Fruit fly (Drosophila melanogaster) whole organism, embryonic: Measurements from ENCODE around the gene CG9919.

Experiments used
- ATbp ChIP-seq: fragments of 200-800 bp; sonication (Bioruptor generic); optimal IDR thresholded peaks from 2 replicates; lab custom pipeline; 2017; ENCODE audit warnings: missing biosample characterization, mild to moderate bottlenecking, missing genetic modification characterization, missing genetic modification reagents
- Aef1 ChIP-seq: fragments of 200-800 bp; sonication (Bioruptor generic); IDR thresholded peaks from 3 replicates; pipeline ENCODE4 v1.3.6; 2022; ENCODE audit warnings: missing biosample characterization, missing genetic modification characterization
- CG11093 ChIP-seq: fragments of 200-800 bp; sonication (Bioruptor generic); IDR thresholded peaks from 3 replicates; pipeline ENCODE4 v1.3.6; 2022; ENCODE audit warnings: missing biosample characterization, missing genetic modification characterization
- CG11398 ChIP-seq: fragments of 200-800 bp; sonication (Bioruptor generic); optimal IDR thresholded peaks from 2 replicates; lab custom pipeline; 2016; ENCODE audit warnings: missing biosample characterization, missing genetic modification characterization
- CG11456 ChIP-seq: fragments of 200-800 bp; sonication (Bioruptor generic); IDR thresholded peaks from 3 replicates; pipeline ENCODE4 v1.3.6; 2022; ENCODE audit warnings: missing biosample characterization, missing genetic modification characterization
- CG11695 ChIP-seq: fragments of 200-800 bp; sonication (Bioruptor generic); IDR thresholded peaks from 3 replicates; pipeline ENCODE4 v1.3.6; 2022; ENCODE audit warnings: missing biosample characterization, missing genetic modification characterization
- CG12769 ChIP-seq: fragments of 200-800 bp; sonication (Bioruptor generic); optimal IDR thresholded peaks from 2 replicates; lab custom pipeline; 2019; ENCODE audit warnings: missing biosample characterization, mild to moderate bottlenecking, missing genetic modification characterization, moderate library complexity
- CG13894 ChIP-seq: fragments of 200-800 bp; sonication (Bioruptor generic); optimal IDR thresholded peaks from 3 replicates; lab custom pipeline; 2018; ENCODE audit warnings: missing biosample characterization, mild to moderate bottlenecking, missing genetic modification characterization, moderate library complexity
- CG17829 ChIP-seq: fragments of 200-800 bp; optimal IDR thresholded peaks from 2 replicates; lab custom pipeline; 2019; ENCODE audit warnings: missing biosample characterization, mild to moderate bottlenecking, missing genetic modification characterization, moderate library complexity
- CG30431 ChIP-seq: fragments of 200-800 bp; sonication (Bioruptor generic); optimal IDR thresholded peaks from 2 replicates; lab custom pipeline; 2017; ENCODE audit warnings: missing biosample characterization, missing genetic modification characterization
- CG32767 ChIP-seq: fragments of 200-800 bp; sonication (Bioruptor generic); IDR thresholded peaks from 2 replicates; pipeline ENCODE4 v1.3.6; 2022; ENCODE audit warnings: missing biosample characterization, missing genetic modification characterization
- CG33213 ChIP-seq: fragments of 200-800 bp; sonication (Bioruptor generic); optimal IDR thresholded peaks from 3 replicates; lab custom pipeline; 2016; ENCODE audit warnings: missing biosample characterization, missing genetic modification characterization
- CG3847 ChIP-seq: fragments of 200-800 bp; sonication (Bioruptor generic); IDR thresholded peaks from 2 replicates; pipeline ENCODE4 v1.3.6; 2022; ENCODE audit warnings: missing biosample characterization, missing genetic modification characterization
- CG4404 ChIP-seq: fragments of 200-800 bp; sonication (Bioruptor generic); IDR thresholded peaks from 2 replicates; pipeline ENCODE4 v1.3.6; 2022; ENCODE audit warnings: missing biosample characterization, missing genetic modification characterization
- CG6175 ChIP-seq: fragments of 200-800 bp; sonication (Bioruptor generic); IDR thresholded peaks from 3 replicates; pipeline ENCODE4 v1.3.6; 2022; ENCODE audit warnings: missing biosample characterization, missing genetic modification characterization
- CG6813 ChIP-seq: fragments of 200-800 bp; sonication (Bioruptor generic); optimal IDR thresholded peaks from 2 replicates; lab custom pipeline; 2017; ENCODE audit warnings: missing biosample characterization, missing genetic modification characterization, mild to moderate bottlenecking, moderate library complexity, missing genetic modification reagents
- CG7556 ChIP-seq: fragments of 200-800 bp; sonication (Bioruptor generic); optimal IDR thresholded peaks from 2 replicates; lab custom pipeline; 2017; ENCODE audit warnings: missing biosample characterization, mild to moderate bottlenecking, missing genetic modification characterization
- CG8281 ChIP-seq: fragments of 200-800 bp; sonication (Bioruptor generic); optimal IDR thresholded peaks from 2 replicates; lab custom pipeline; 2018; ENCODE audit warnings: missing biosample characterization, mild to moderate bottlenecking, missing genetic modification characterization, moderate library complexity
- CG9437 ChIP-seq: fragments of 200-800 bp; sonication (Bioruptor generic); optimal IDR thresholded peaks from 2 replicates; lab custom pipeline; 2018; ENCODE audit warnings: missing biosample characterization, mild to moderate bottlenecking, missing genetic modification characterization
- Doc3 ChIP-seq: fragments of 200-800 bp; sonication (Bioruptor generic); IDR thresholded peaks from 3 replicates; pipeline ENCODE4 v1.3.6; 2022; ENCODE audit warnings: missing biosample characterization, missing genetic modification characterization; ENCODE audit not compliant: partially characterized antibody
- Gsc ChIP-seq: fragments of 200-800 bp; sonication (Bioruptor generic); IDR thresholded peaks from 2 replicates; pipeline ENCODE4 v1.3.6; 2022; ENCODE audit warnings: missing biosample characterization, missing genetic modification characterization
- Hmr ChIP-seq: fragments of 200-800 bp; sonication (Bioruptor generic); optimal IDR thresholded peaks from 3 replicates; lab custom pipeline; 2017; ENCODE audit warnings: mild to moderate bottlenecking, missing biosample characterization, missing genetic modification reagents, missing genetic modification characterization
- Hr78 ChIP-seq, 2 experiments: fragments of 200-800 bp in 1 of 2; fragments of >200 bp in 1 of 2; sonication (Bioruptor generic) in 1 of 2; optimal IDR thresholded peaks; 2 replicates each; lab custom pipeline; 2017 to 2019; ENCODE audit warnings: missing biosample characterization in 2 of 2, missing genetic modification characterization in 2 of 2, mild to moderate bottlenecking in 1 of 2, moderate library complexity in 1 of 2
- NC2β ChIP-seq: fragments of 200-800 bp; sonication (Bioruptor generic); optimal IDR thresholded peaks from 2 replicates; lab custom pipeline; 2016; ENCODE audit warnings: missing biosample characterization, missing genetic modification characterization
- Oli ChIP-seq: fragments of 200-800 bp; sonication (Bioruptor generic); optimal IDR thresholded peaks from 2 replicates; lab custom pipeline; 2018; ENCODE audit warnings: missing biosample characterization, mild to moderate bottlenecking, missing genetic modification characterization, moderate library complexity
- Pdp1 ChIP-seq, 2 experiments: fragments of 200-800 bp; sonication (Bioruptor generic); optimal IDR thresholded peaks; 3 replicates each; lab custom pipeline; 2016; ENCODE audit warnings: missing biosample characterization in 2 of 2, missing genetic modification characterization in 2 of 2, mild to moderate bottlenecking in 1 of 2, moderate library complexity in 1 of 2
- Stat92E ChIP-seq, 3 experiments: fragments of >200 bp in 2 of 3; fragments of 200-800 bp in 1 of 3; sonication (Bioruptor generic) in 1 of 3; optimal IDR thresholded peaks; 2 replicates each; lab custom pipeline; 2017 to 2019; ENCODE audit warnings: missing biosample characterization in 3 of 3, missing genetic modification characterization in 3 of 3, mild to moderate bottlenecking in 1 of 3, moderate library complexity in 1 of 3
- Vsx1 ChIP-seq: fragments of 200-800 bp; sonication (Bioruptor generic); optimal IDR thresholded peaks from 2 replicates; lab custom pipeline; 2017; ENCODE audit warnings: missing biosample characterization, mild to moderate bottlenecking, missing genetic modification characterization, missing genetic modification reagents
- br ChIP-seq: fragments of >200 bp; optimal IDR thresholded peaks from 2 replicates; lab custom pipeline; 2017
- cato ChIP-seq: fragments of 200-800 bp; sonication (Bioruptor generic); optimal IDR thresholded peaks from 2 replicates; lab custom pipeline; 2016; ENCODE audit warnings: missing biosample characterization, missing genetic modification characterization, borderline replicate concordance
- eve ChIP-seq, 2 experiments: fragments of >200 bp; optimal IDR thresholded peaks; 2 replicates each; lab custom pipeline; 2017; ENCODE audit warnings: missing biosample characterization in 2 of 2, missing genetic modification characterization in 2 of 2
- ftz-f1 ChIP-seq: fragments of 200-800 bp; sonication (Bioruptor generic); optimal IDR thresholded peaks from 2 replicates; lab custom pipeline; 2016; ENCODE audit warnings: missing biosample characterization, missing genetic modification characterization
- gem ChIP-seq: fragments of 200-800 bp; sonication (Bioruptor generic); optimal IDR thresholded peaks from 2 replicates; lab custom pipeline; 2019; ENCODE audit warnings: missing biosample characterization, mild to moderate bottlenecking, missing genetic modification characterization, moderate library complexity
- grn ChIP-seq: fragments of 200-800 bp; sonication (Bioruptor generic); optimal IDR thresholded peaks from 3 replicates; lab custom pipeline; 2017; ENCODE audit warnings: missing biosample characterization, missing genetic modification characterization
- gsb-n ChIP-seq: fragments of 200-800 bp; sonication (Bioruptor generic); optimal IDR thresholded peaks from 3 replicates; lab custom pipeline; 2018; ENCODE audit warnings: missing biosample characterization, mild to moderate bottlenecking, missing genetic modification characterization
- lab ChIP-seq: fragments of 200-800 bp; sonication (Bioruptor generic); optimal IDR thresholded peaks from 3 replicates; lab custom pipeline; 2017; ENCODE audit warnings: missing biosample characterization, missing genetic modification characterization, mild to moderate bottlenecking, moderate library complexity, missing genetic modification reagents
- lola ChIP-seq, 3 experiments: fragments of >200 bp in 2 of 3; fragments of 200-800 bp in 1 of 3; sonication (Bioruptor generic) in 1 of 3; optimal IDR thresholded peaks; 2 replicates each; lab custom pipeline; 2017 to 2019; ENCODE audit warnings: missing biosample characterization in 3 of 3, missing genetic modification characterization in 3 of 3, mild to moderate bottlenecking in 1 of 3, moderate library complexity in 1 of 3
- nerfin-2 ChIP-seq: fragments of 200-800 bp; sonication (Bioruptor generic); IDR thresholded peaks from 2 replicates; pipeline ENCODE4 v1.3.6; 2022; ENCODE audit warnings: missing biosample characterization, missing genetic modification characterization; ENCODE audit not compliant: partially characterized antibody
- rib ChIP-seq: fragments of 200-800 bp; sonication (Bioruptor generic); IDR thresholded peaks from 2 replicates; pipeline ENCODE4 v1.3.6; 2022; ENCODE audit warnings: missing biosample characterization, missing genetic modification characterization
- scrt ChIP-seq: fragments of 200-800 bp; sonication (Bioruptor generic); optimal IDR thresholded peaks from 2 replicates; lab custom pipeline; 2018; ENCODE audit warnings: missing biosample characterization, mild to moderate bottlenecking, missing genetic modification characterization, moderate library complexity
- shn ChIP-seq: fragments of 200-800 bp; sonication (Bioruptor generic); optimal IDR thresholded peaks from 3 replicates; lab custom pipeline; 2016; ENCODE audit warnings: missing biosample characterization, missing genetic modification characterization
- tio ChIP-seq: fragments of 200-800 bp; sonication (Bioruptor generic); optimal IDR thresholded peaks from 2 replicates; lab custom pipeline; 2017; ENCODE audit warnings: missing biosample characterization, missing genetic modification characterization, inconsistent platforms
- wek ChIP-seq: fragments of 200-800 bp; sonication (Bioruptor generic); optimal IDR thresholded peaks from 3 replicates; lab custom pipeline; 2018; ENCODE audit warnings: missing biosample characterization, mild to moderate bottlenecking, missing genetic modification characterization, moderate library complexity

CG9919 gene

DNA sequence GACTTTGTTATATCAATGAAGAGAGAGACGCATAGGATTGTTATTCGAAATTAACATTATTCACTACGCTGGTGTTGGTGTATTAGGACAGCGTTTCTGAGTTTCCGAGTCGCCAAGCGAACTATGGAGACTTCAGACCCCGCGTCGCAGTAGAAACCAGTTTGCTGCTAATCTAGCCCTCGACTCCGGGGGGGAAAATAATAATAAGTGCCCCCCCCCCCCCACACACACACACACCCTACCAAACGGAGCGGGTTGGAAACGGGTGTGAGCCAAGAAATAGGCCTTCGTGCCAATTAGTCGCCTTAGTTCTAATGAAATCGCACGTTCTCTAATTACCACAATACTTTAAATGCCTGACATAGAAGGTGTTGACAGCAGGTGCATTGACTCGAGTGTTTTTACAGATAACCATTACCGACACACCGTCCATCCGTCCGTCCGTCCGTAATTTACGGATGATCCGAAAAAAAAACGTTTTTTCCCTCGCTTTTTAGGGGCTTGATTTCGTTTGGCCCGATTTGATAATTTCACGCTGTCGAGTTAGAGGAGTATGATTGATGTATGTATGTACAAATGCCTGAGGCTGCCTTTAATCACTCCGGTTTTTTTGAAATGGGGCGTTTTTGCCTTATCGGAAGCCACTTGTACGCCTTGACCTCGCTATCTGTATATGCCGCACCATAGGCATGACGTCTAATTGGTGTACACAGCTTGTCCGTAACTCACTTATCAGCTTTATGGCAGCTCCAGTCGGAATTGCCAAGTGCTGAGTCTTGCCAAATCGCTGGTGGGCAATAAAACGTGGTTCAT, 48.6 kb downstream of the CG9919 start (continued):
- TF ChIP-seq cato (GFP tag; lab: Kevin White, UChicago) = no peak
- TF ChIP-seq CG6175 (GFP tag; lab: Robert Waterston, UW) = no peak
- TF ChIP-seq eve (GFP tag; optimal IDR thresholded peaks at IDR 0.05; lab: Kevin White, UChicago) = peak in 1 of 2 experiments; percentile 30
- TF ChIP-seq Hmr (GFP tag; lab: Kevin White, UChicago) = peak; percentile 15
- peak in 1 of 2 experiments; percentile 68 for TF ChIP-seq Hr78 (GFP tag; optimal IDR thresholded peaks at IDR 0.05; lab: Kevin White, UChicago)
- TF ChIP-seq lab (GFP tag; lab: Kevin White, UChicago) = peak; percentile 47
- peak in 1 of 2 experiments; percentile 22 for TF ChIP-seq Pdp1 (GFP tag; optimal IDR thresholded peaks at IDR 0.05; lab: Kevin White, UChicago)
- peak; percentile 27 for TF ChIP-seq Vsx1 (GFP tag; lab: Kevin White, UChicago)
- TF ChIP-seq br (lab: Kevin White, UChicago) = no peak
- peak; percentile 21 for TF ChIP-seq CG13894 (tag; lab: Kevin White, UChicago)
- TF ChIP-seq CG32767 (GFP tag; lab: Robert Waterston, UW) = peak; percentile 56; the same call in 1 of the 2 replicates
- TF ChIP-seq CG11093 (GFP tag; lab: Robert Waterston, UW) = no peak
- TF ChIP-seq ftz-f1 = peak; percentile 39
- TF ChIP-seq rib (GFP tag; lab: Robert Waterston, UW) = peak; percentile 63
- peak; percentile 42 for TF ChIP-seq CG12769
- TF ChIP-seq gem = peak; percentile 44

DNA sequence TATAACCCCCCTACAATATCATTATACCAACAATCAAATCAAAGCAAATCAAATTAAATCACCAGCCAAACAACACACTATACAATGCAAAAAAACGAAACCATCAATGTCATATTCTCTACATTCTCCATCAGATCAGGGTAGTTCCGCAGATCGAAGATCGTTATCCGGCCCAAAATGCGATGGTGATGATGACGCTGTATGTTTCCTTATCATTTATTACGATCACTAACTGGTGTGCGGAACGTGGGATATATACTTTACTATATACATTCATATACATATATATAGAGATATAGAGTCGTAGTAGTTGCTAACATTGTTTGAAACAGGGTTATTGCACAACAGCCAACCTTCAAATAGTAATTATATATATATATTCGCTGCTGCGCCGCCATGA, 49.3 kb downstream of the CG9919 start:
- TF ChIP-seq CG6813 (GFP tag; lab: Kevin White, UChicago) = peak; percentile 10
- TF ChIP-seq Pdp1 (GFP tag; optimal IDR thresholded peaks at IDR 0.05; lab: Kevin White, UChicago) = peak in 1 of 2 experiments; percentile 44
- no peak for TF ChIP-seq CG30431 (GFP tag; lab: Kevin White, UChicago)
- no peak for TF ChIP-seq CG9437 (GFP tag; lab: Kevin White, UChicago)
- no peak for TF ChIP-seq shn (GFP tag; lab: Kevin White, UChicago)
- TF ChIP-seq grn (GFP tag; lab: Kevin White, UChicago) = peak; percentile 60
- TF ChIP-seq CG13894 (tag; lab: Kevin White, UChicago) = peak; percentile 78

DNA sequence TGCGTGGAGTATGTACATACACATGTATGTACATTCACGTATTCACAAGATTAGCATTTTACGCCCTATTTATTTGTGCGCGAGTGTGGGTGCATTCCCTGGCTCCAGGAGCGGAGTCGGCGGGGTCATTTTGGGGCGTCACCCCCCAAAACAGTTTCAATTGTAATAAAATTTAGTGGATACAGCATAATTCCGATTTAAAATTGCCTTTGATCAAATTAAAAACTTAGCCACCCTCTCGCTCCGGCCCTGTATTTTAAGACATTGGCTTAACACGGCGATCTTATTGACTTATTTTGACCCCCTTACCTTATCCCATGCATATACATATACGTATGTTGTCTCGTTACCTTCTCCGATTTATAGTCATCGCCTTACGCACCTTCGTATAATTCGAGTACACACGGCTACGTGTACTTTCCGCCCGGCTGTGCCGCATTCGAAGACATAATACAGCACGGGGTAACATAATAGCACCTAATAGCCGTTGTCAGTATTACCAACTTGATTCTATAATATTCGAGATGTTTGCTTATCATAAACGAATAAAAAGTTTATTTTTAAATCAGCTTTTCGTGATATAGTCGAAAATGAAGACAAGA, 51.1 kb downstream of the CG9919 start:
- TF ChIP-seq scrt (GFP tag; lab: Kevin White, UChicago) (peak; percentile 60), Oli (peak; percentile 82), CG11093 (GFP tag; lab: Robert Waterston, UW) (peak; percentile 92), NC2β (peak; percentile 30), CG33213 (peak; percentile 70), Stat92E (GFP tag; optimal IDR thresholded peaks at IDR 0.05; lab: Kevin White, UChicago) (no peak), CG4404 (GFP tag; lab: Robert Waterston, UW) (peak; percentile 91), CG11695 (GFP tag; lab: Robert Waterston, UW) (peak; percentile 79; the same call in 2 of the 3 replicates), CG11398 (peak; percentile 41), Doc3 (no peak), CG8281 (peak; percentile 26), Gsc (GFP tag; lab: Robert Waterston, UW) (no peak; the same call in 1 of the 2 replicates), CG3847 (peak; percentile 80), CG11456 (GFP tag; lab: Robert Waterston, UW) (peak; percentile 94), wek (GFP tag; lab: Kevin White, UChicago) (peak; percentile 48), nerfin-2 (GFP tag; lab: Robert Waterston, UW) (no peak), CG7556 (GFP tag; lab: Kevin White, UChicago) (peak; percentile 17), tio (GFP tag; lab: Kevin White, UChicago) (peak; percentile 71), CG17829 (tag; lab: Kevin White, UChicago) (peak; percentile 59), ATbp (GFP tag; lab: Kevin White, UChicago) (peak; percentile 81), lola (GFP tag; optimal IDR thresholded peaks at IDR 0.05; lab: Kevin White, UChicago) (peak in 1 of 3 experiments; percentile 47), gsb-n (peak; percentile 37), Aef1 (GFP tag; lab: Robert Waterston, UW) (peak; percentile 94)
